Fruit fly (Drosophila melanogaster) whole organism, prepupa: ENCODE results near the gene Ccdc85.

Source experiments
- CG10631 ChIP-seq: fragments of 200-800 bp; sonication (Bioruptor generic); optimal IDR thresholded peaks from 2 replicates; lab custom pipeline; 2016; ENCODE audit warnings: missing biosample characterization, missing genetic modification characterization
- CG10669 ChIP-seq: fragments of 200-800 bp; sonication (Bioruptor generic); optimal IDR thresholded peaks from 3 replicates; lab custom pipeline; 2018; ENCODE audit warnings: missing biosample characterization, mild to moderate bottlenecking, missing genetic modification characterization, moderate library complexity
- CG11294 ChIP-seq: fragments of 200-800 bp; sonication (Bioruptor generic); IDR thresholded peaks from 2 replicates; pipeline ENCODE4 v1.3.6; 2022; ENCODE audit warnings: missing biosample characterization, missing genetic modification characterization
- CG11762 ChIP-seq: fragments of 200-800 bp; sonication (Bioruptor generic); optimal IDR thresholded peaks from 3 replicates; lab custom pipeline; 2016; ENCODE audit warnings: missing biosample characterization, missing genetic modification characterization; ENCODE audit not compliant: insufficient read depth
- CG11902 ChIP-seq: fragments of 200-800 bp; sonication (Bioruptor generic); optimal IDR thresholded peaks from 3 replicates; lab custom pipeline; 2016; ENCODE audit warnings: missing biosample characterization, missing genetic modification characterization
- CG15336 ChIP-seq: fragments of 200-800 bp; sonication (Bioruptor generic); IDR thresholded peaks from 2 replicates; pipeline ENCODE4 v1.3.6; 2022; ENCODE audit warnings: missing biosample characterization, missing genetic modification characterization
- CG1621 ChIP-seq: fragments of 200-800 bp; sonication (Bioruptor generic); optimal IDR thresholded peaks from 3 replicates; lab custom pipeline; 2018; ENCODE audit warnings: missing biosample characterization, mild to moderate bottlenecking, missing genetic modification characterization
- CG3032 ChIP-seq: fragments of 200-800 bp; optimal IDR thresholded peaks from 2 replicates; lab custom pipeline; 2019; ENCODE audit warnings: missing biosample characterization, mild to moderate bottlenecking, missing genetic modification characterization, moderate library complexity
- CG31627 ChIP-seq: fragments of 200-800 bp; sonication (Bioruptor generic); optimal IDR thresholded peaks from 3 replicates; lab custom pipeline; 2016; ENCODE audit warnings: missing biosample characterization, missing genetic modification characterization
- CG3919 ChIP-seq: fragments of 200-800 bp; sonication (Bioruptor generic); optimal IDR thresholded peaks from 3 replicates; lab custom pipeline; 2016; ENCODE audit warnings: missing biosample characterization, missing genetic modification characterization
- CG4318 ChIP-seq: fragments of 200-800 bp; sonication (Bioruptor generic); optimal IDR thresholded peaks from 3 replicates; lab custom pipeline; 2017; ENCODE audit warnings: missing biosample characterization, mild to moderate bottlenecking, missing genetic modification characterization
- CG6163 ChIP-seq: fragments of 200-800 bp; sonication (Bioruptor generic); IDR thresholded peaks from 3 replicates; pipeline ENCODE4 v1.3.6; 2022; ENCODE audit warnings: missing biosample characterization, missing genetic modification characterization
- CG6276 ChIP-seq: fragments of 200-800 bp; sonication (Bioruptor generic); optimal IDR thresholded peaks from 2 replicates; lab custom pipeline; 2017; ENCODE audit warnings: missing biosample characterization, mild to moderate bottlenecking, missing genetic modification characterization
- CG6792 ChIP-seq: fragments of 200-800 bp; sonication (Bioruptor generic); optimal IDR thresholded peaks from 3 replicates; lab custom pipeline; 2016; ENCODE audit warnings: missing biosample characterization, missing genetic modification characterization
- CG7368 ChIP-seq: fragments of 200-800 bp; sonication (Bioruptor generic); optimal IDR thresholded peaks from 3 replicates; lab custom pipeline; 2016; ENCODE audit warnings: missing biosample characterization, missing genetic modification characterization
- CG8319 ChIP-seq: fragments of 200-800 bp; sonication (Bioruptor generic); optimal IDR thresholded peaks from 3 replicates; lab custom pipeline; 2016; ENCODE audit warnings: missing biosample characterization, missing genetic modification characterization
- CG8632 ChIP-seq: fragments of 200-800 bp; sonication (Bioruptor generic); optimal IDR thresholded peaks from 3 replicates; lab custom pipeline; 2016; ENCODE audit warnings: missing biosample characterization, missing genetic modification characterization
- CG9139 ChIP-seq: fragments of 200-800 bp; sonication (Bioruptor generic); optimal IDR thresholded peaks from 3 replicates; lab custom pipeline; 2017; ENCODE audit warnings: missing biosample characterization, mild to moderate bottlenecking, missing genetic modification characterization
- Eip75B ChIP-seq: fragments of 200-800 bp; sonication (Bioruptor generic); optimal IDR thresholded peaks from 3 replicates; lab custom pipeline; 2016; ENCODE audit warnings: missing biosample characterization, missing genetic modification characterization
- Eip78C ChIP-seq: fragments of 200-800 bp; sonication (Bioruptor generic); peaks from one replicate; lab custom pipeline; 2016; ENCODE audit warnings: missing biosample characterization, missing genetic modification characterization
- Eip93F ChIP-seq: fragments of 200-800 bp; sonication (Bioruptor generic); optimal IDR thresholded peaks from 2 replicates; lab custom pipeline; 2016; ENCODE audit warnings: missing biosample characterization, mild to moderate bottlenecking, missing genetic modification characterization
- Ets21C ChIP-seq: fragments of 200-800 bp; sonication (Bioruptor generic); optimal IDR thresholded peaks from 3 replicates; lab custom pipeline; 2016; ENCODE audit warnings: missing biosample characterization, missing genetic modification characterization
- Gug ChIP-seq: fragments of 200-800 bp; sonication (Bioruptor generic); IDR thresholded peaks from 2 replicates; pipeline ENCODE4 v1.3.6; 2022; ENCODE audit warnings: missing biosample characterization, missing genetic modification characterization
- Hr38 ChIP-seq: sonication (Bioruptor generic); optimal IDR thresholded peaks from 2 replicates; lab custom pipeline; 2016; ENCODE audit warnings: missing biosample characterization, missing genetic modification characterization
- Hr39 ChIP-seq: fragments of 200-800 bp; sonication (Bioruptor generic); optimal IDR thresholded peaks from 2 replicates; lab custom pipeline; 2016; ENCODE audit warnings: missing biosample characterization, missing genetic modification characterization
- Hr4 ChIP-seq: fragments of 200-800 bp; sonication (Bioruptor generic); optimal IDR thresholded peaks from 3 replicates; lab custom pipeline; 2016; ENCODE audit warnings: missing biosample characterization, missing genetic modification characterization
- Lpt ChIP-seq: fragments of 200-800 bp; sonication (Bioruptor generic); optimal IDR thresholded peaks from 3 replicates; lab custom pipeline; 2016; ENCODE audit warnings: missing biosample characterization, missing genetic modification characterization
- Met ChIP-seq: fragments of 200-800 bp; sonication (Bioruptor generic); optimal IDR thresholded peaks from 3 replicates; lab custom pipeline; 2016; ENCODE audit warnings: missing biosample characterization, missing genetic modification characterization
- OdsH ChIP-seq: fragments of 200-800 bp; sonication (Bioruptor generic); optimal IDR thresholded peaks from 3 replicates; lab custom pipeline; 2016; ENCODE audit warnings: missing biosample characterization, missing genetic modification characterization
- Sox102F ChIP-seq: fragments of 200-800 bp; sonication (Bioruptor generic); optimal IDR thresholded peaks from 2 replicates; lab custom pipeline; 2016; ENCODE audit warnings: missing biosample characterization, mild to moderate bottlenecking, missing genetic modification characterization
- Sox14 ChIP-seq: fragments of 200-800 bp; sonication (Bioruptor generic); optimal IDR thresholded peaks from 3 replicates; lab custom pipeline; 2016; ENCODE audit warnings: missing biosample characterization, missing genetic modification characterization
- Sox15 ChIP-seq: fragments of 200-800 bp; sonication (Bioruptor generic); optimal IDR thresholded peaks from 3 replicates; lab custom pipeline; 2016; ENCODE audit warnings: missing biosample characterization, missing genetic modification characterization
- achi ChIP-seq: fragments of 200-800 bp; sonication (Bioruptor generic); optimal IDR thresholded peaks from 3 replicates; lab custom pipeline; 2016; ENCODE audit warnings: missing biosample characterization, missing genetic modification characterization
- acj6 ChIP-seq: fragments of 200-800 bp; sonication (Bioruptor generic); optimal IDR thresholded peaks from 3 replicates; lab custom pipeline; 2016; ENCODE audit warnings: missing biosample characterization, missing genetic modification characterization
- dac ChIP-seq: fragments of 200-800 bp; sonication (Bioruptor generic); optimal IDR thresholded peaks from 2 replicates; lab custom pipeline; 2017; ENCODE audit warnings: missing biosample characterization, mild to moderate bottlenecking, missing genetic modification characterization
- dsx ChIP-seq: fragments of 200-800 bp; optimal IDR thresholded peaks from 3 replicates; lab custom pipeline; 2019; ENCODE audit warnings: missing biosample characterization, mild to moderate bottlenecking, missing genetic modification characterization, moderate library complexity; ENCODE audit not compliant: poor library complexity, severe bottlenecking
- fd59A ChIP-seq: fragments of 200-800 bp; sonication (Bioruptor generic); optimal IDR thresholded peaks from 2 replicates; lab custom pipeline; 2017; ENCODE audit warnings: missing biosample characterization, mild to moderate bottlenecking, missing genetic modification characterization, missing genetic modification reagents
- fd85E ChIP-seq: fragments of 200-800 bp; sonication (Bioruptor generic); optimal IDR thresholded peaks from 3 replicates; lab custom pipeline; 2016; ENCODE audit warnings: missing biosample characterization, missing genetic modification characterization
- fkh ChIP-seq: fragments of 200-800 bp; sonication (Bioruptor generic); optimal IDR thresholded peaks from 3 replicates; lab custom pipeline; 2017; ENCODE audit warnings: missing biosample characterization, mild to moderate bottlenecking, missing genetic modification characterization, moderate library complexity
- lz ChIP-seq: fragments of 200-800 bp; sonication (Bioruptor generic); optimal IDR thresholded peaks from 3 replicates; lab custom pipeline; 2016; ENCODE audit warnings: missing biosample characterization, missing genetic modification characterization
- net ChIP-seq: fragments of 200-800 bp; sonication (Bioruptor generic); optimal IDR thresholded peaks from 3 replicates; lab custom pipeline; 2016; ENCODE audit warnings: missing biosample characterization, missing genetic modification characterization
- pdm3 ChIP-seq: fragments of 200-800 bp; sonication (Bioruptor generic); optimal IDR thresholded peaks from 3 replicates; lab custom pipeline; 2016; ENCODE audit warnings: missing biosample characterization, missing genetic modification characterization
- salr ChIP-seq, 2 experiments: fragments of 200-800 bp; sonication (Bioruptor generic); optimal IDR thresholded peaks; 3 replicates each; lab custom pipeline; 2016 to 2018; ENCODE audit warnings: missing biosample characterization in 2 of 2, missing genetic modification characterization in 2 of 2, mild to moderate bottlenecking in 1 of 2
- spab ChIP-seq: fragments of 200-800 bp; sonication (Bioruptor generic); optimal IDR thresholded peaks from 2 replicates; lab custom pipeline; 2017; ENCODE audit warnings: missing biosample characterization, mild to moderate bottlenecking, missing genetic modification characterization, missing genetic modification reagents
- topi ChIP-seq: fragments of 200-800 bp; sonication (Bioruptor generic); optimal IDR thresholded peaks from 3 replicates; lab custom pipeline; 2016; ENCODE audit warnings: missing biosample characterization, missing genetic modification characterization
- vri ChIP-seq: fragments of 200-800 bp; sonication (Bioruptor generic); optimal IDR thresholded peaks from 3 replicates; lab custom pipeline; 2016; ENCODE audit warnings: missing biosample characterization, mild to moderate bottlenecking, missing genetic modification characterization

Ccdc85 gene

DNA sequence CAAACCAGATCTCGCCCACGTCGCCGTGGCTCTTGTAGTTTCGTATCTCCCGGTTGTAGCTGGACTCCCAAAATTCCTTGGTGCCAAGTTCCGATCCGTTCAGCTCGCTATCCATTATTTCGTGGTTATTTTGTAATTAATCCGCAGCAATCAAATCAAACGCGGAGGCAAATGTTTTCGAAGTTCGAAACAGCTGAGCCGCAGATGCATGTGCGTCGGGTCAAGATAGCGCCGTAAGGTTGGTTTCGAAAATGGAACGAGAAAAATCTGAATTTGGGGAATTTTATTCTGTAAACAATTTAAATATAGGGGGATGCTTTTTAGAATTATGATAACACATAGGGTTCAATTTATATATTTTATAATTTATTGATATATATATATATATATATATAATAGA, 20.0 kb upstream of the Ccdc85 start, which contains the start of gene CG9643:
TSS of gene CG9643 (minus strand) at position 198 of the 400 bp plus-strand sequence.
- TF ChIP-seq Sox102F: no peak
- TF ChIP-seq Ets21C (GFP tag; lab: Kevin White, UChicago): no peak
- TF ChIP-seq Met (GFP tag; lab: Kevin White, UChicago): no peak
- TF ChIP-seq CG1621 (tag; lab: Kevin White, UChicago): no peak
- no peak for TF ChIP-seq lz
- TF ChIP-seq, all 60 proteins: peak for 0

dm6 chr2L:2986776-2987175, 12.3 kb upstream of the Ccdc85 start:
- no peak for TF ChIP-seq Hr38 (GFP tag; lab: Kevin White, UChicago)
- TF ChIP-seq Gug: no peak
- no peak for TF ChIP-seq CG6276 (GFP tag; lab: Kevin White, UChicago)
- TF ChIP-seq Hr4 (GFP tag; lab: Kevin White, UChicago): no peak
- TF ChIP-seq salr (GFP tag; optimal IDR thresholded peaks at IDR 0.05; lab: Kevin White, UChicago): no peak
- no peak for TF ChIP-seq CG7368

- TF ChIP-seq lz (peak; percentile 84), CG15336 (GFP tag; lab: Robert Waterston, UW) (peak; percentile 67), Lpt (GFP tag; lab: Kevin White, UChicago) (no peak), Hr39 (GFP tag; lab: Kevin White, UChicago) (no peak), Eip78C (GFP tag; lab: Kevin White, UChicago) (no peak), CG10669 (no peak), CG10631 (GFP tag; lab: Kevin White, UChicago) (no peak), CG11762 (GFP tag; lab: Kevin White, UChicago) (peak; percentile 72), acj6 (peak; percentile 88), CG31627 (GFP tag; lab: Kevin White, UChicago) (peak; percentile 90), CG1621 (tag; lab: Kevin White, UChicago) (peak; percentile 68), fd85E (GFP tag; lab: Kevin White, UChicago) (no peak), CG11902 (GFP tag; lab: Kevin White, UChicago) (peak; percentile 86), dsx (GFP tag; lab: Kevin White, UChicago) (no peak), fkh (GFP tag; lab: Kevin White, UChicago) (no peak), CG6163 (peak; percentile 86), CG8319 (GFP tag; lab: Kevin White, UChicago) (no peak), CG6792 (GFP tag; lab: Kevin White, UChicago) (peak; percentile 82), pdm3 (no peak), vri (no peak), CG7368 (no peak), OdsH (GFP tag; lab: Kevin White, UChicago) (no peak), CG6276 (GFP tag; lab: Kevin White, UChicago) (no peak), spab (GFP tag; lab: Kevin White, UChicago) (no peak), Eip93F (no peak), Met (GFP tag; lab: Kevin White, UChicago) (no peak), Hr4 (GFP tag; lab: Kevin White, UChicago) (no peak), Eip75B (GFP tag; lab: Kevin White, UChicago) (no peak), dac (GFP tag; lab: Kevin White, UChicago) (peak; percentile 70), CG3032 (tag; lab: Kevin White, UChicago) (peak; percentile 88), CG11294 (GFP tag; lab: Robert Waterston, UW) (peak; percentile 82), CG4318 (no peak), CG9139 (GFP tag; lab: Kevin White, UChicago) (no peak), Ets21C (GFP tag; lab: Kevin White, UChicago) (no peak), net (GFP tag; lab: Kevin White, UChicago) (no peak), CG8632 (GFP tag; lab: Kevin White, UChicago) (no peak), achi (GFP tag; lab: Kevin White, UChicago) (no peak), salr (GFP tag; optimal IDR thresholded peaks at IDR 0.05; lab: Kevin White, UChicago) (peak in 1 of 2 experiments; percentile 69), topi (GFP tag; lab: Kevin White, UChicago) (no peak), CG3919 (GFP tag; lab: Kevin White, UChicago) (no peak), Sox14 (GFP tag; lab: Kevin White, UChicago) (no peak), Sox15 (GFP tag; lab: Kevin White, UChicago) (peak; percentile 90), fd59A (GFP tag; lab: Kevin White, UChicago) (peak; percentile 64), Gug (peak; percentile 75)
These were observed 11.3 kb upstream of the Ccdc85 start, which contains the start of the genes Chd1 and Bem46 for dm6 chr2L:2987681-2988381. Gene Chd1 (minus strand): TSS chr2L:2987723. Gene Bem46 (plus strand): TSS chr2L:2988116.
